Worm (Caenorhabditis elegans) whole organism, L1 larva: ENCODE measurements around the gene zyg-1.

Experiments used
- C34B4.2 ChIP-seq: sonication (generic microtip); optimal IDR thresholded peaks from 2 replicates; lab custom pipeline; 2017; ENCODE audit warnings: mild to moderate bottlenecking, missing genetic modification characterization, missing compliant biosample characterization
- F16B12.6 ChIP-seq: fragments of 150-350 bp; optimal IDR thresholded peaks from 2 replicates; lab custom pipeline; 2014; ENCODE audit warnings: missing biosample characterization, missing genetic modification characterization
- Y116A8C.19 ChIP-seq: sonication (generic microtip); optimal IDR thresholded peaks from 2 replicates; lab custom pipeline; 2016; ENCODE audit warnings: missing compliant biosample characterization, missing genetic modification characterization, borderline replicate concordance
- aha-1 ChIP-seq: fragments of 150-350 bp; optimal IDR thresholded peaks from 2 replicates; lab custom pipeline; 2014; ENCODE audit warnings: missing biosample characterization, missing genetic modification characterization
- ama-1 ChIP-seq: fragments of 150-350 bp; optimal IDR thresholded peaks from 2 replicates; lab custom pipeline; 2014
- blmp-1 ChIP-seq: fragments of 150-350 bp; optimal IDR thresholded peaks from 2 replicates; lab custom pipeline; 2014; ENCODE audit warnings: missing biosample characterization, missing genetic modification characterization
- ceh-63 ChIP-seq: fragments of 200-800 bp; sonication (Bioruptor generic); optimal IDR thresholded peaks from 2 replicates; lab custom pipeline; 2018; ENCODE audit warnings: mild to moderate bottlenecking, missing genetic modification characterization, missing compliant biosample characterization
- ceh-8 ChIP-seq: fragments of 200-800 bp; sonication (Bioruptor generic); optimal IDR thresholded peaks from 2 replicates; lab custom pipeline; 2018; ENCODE audit warnings: mild to moderate bottlenecking, missing genetic modification characterization, moderate library complexity, missing compliant biosample characterization
- ceh-88 ChIP-seq: fragments of 200-800 bp; sonication (Bioruptor generic); IDR thresholded peaks from 2 replicates; pipeline ENCODE4 v1.3.6; 2022; ENCODE audit warnings: missing genetic modification characterization, missing compliant biosample characterization
- ceh-90 ChIP-seq: sonication (generic microtip); optimal IDR thresholded peaks from 2 replicates; lab custom pipeline; 2016; ENCODE audit warnings: missing genetic modification characterization, missing compliant biosample characterization
- dpl-1 ChIP-seq, 3 experiments: fragments of 150-350 bp in 2 of 3; sonication (generic microtip) in 1 of 3; optimal IDR thresholded peaks; 2 replicates each; lab custom pipeline; 2014 to 2017; ENCODE audit warnings: missing biosample characterization in 3 of 3, missing genetic modification characterization in 3 of 3, missing genetic modification reagents in 3 of 3
- efl-1 ChIP-seq, 4 experiments: fragments of 150-350 bp; optimal IDR thresholded peaks in 3 of 4; peaks in 1 of 4; 1 replicate in 1 of 4; 2 replicates in 3 of 4; lab custom pipeline; 2014; ENCODE audit warnings: missing biosample characterization in 2 of 4, missing genetic modification characterization in 2 of 4, missing genetic modification reagents in 2 of 4
- efl-3 ChIP-seq: fragments of 200-800 bp; sonication (Bioruptor generic); optimal IDR thresholded peaks from 2 replicates; lab custom pipeline; 2018; ENCODE audit warnings: mild to moderate bottlenecking, missing genetic modification characterization, missing compliant biosample characterization
- egl-13 ChIP-seq: sonication (generic microtip); optimal IDR thresholded peaks from 2 replicates; lab custom pipeline; 2016; ENCODE audit warnings: missing genotype, missing genetic modification reagents, missing genetic modification characterization, missing compliant biosample characterization
- elt-2 ChIP-seq: sonication (generic microtip); optimal IDR thresholded peaks from 2 replicates; lab custom pipeline; 2016; ENCODE audit warnings: missing genetic modification characterization, mild to moderate bottlenecking, inconsistent platforms, missing compliant biosample characterization, missing genetic modification reagents
- elt-3 ChIP-seq, 6 experiments: fragments of 150-350 bp in 1 of 6; sonication (generic microtip); optimal IDR thresholded peaks; 2 replicates each; lab custom pipeline; 2017 to 2018; ENCODE audit warnings: missing biosample characterization in 6 of 6, missing genetic modification characterization in 6 of 6, inconsistent platforms in 1 of 6
- ets-5 ChIP-seq: fragments of 200-800 bp; sonication (Bioruptor generic); IDR thresholded peaks from 2 replicates; pipeline ENCODE4 v1.3.6; 2022; ENCODE audit warnings: missing genetic modification characterization, missing compliant biosample characterization
- grh-1 ChIP-seq: fragments of 200-800 bp; sonication (Bioruptor generic); IDR thresholded peaks from 2 replicates; pipeline ENCODE4 v1.3.6; 2022; ENCODE audit warnings: missing genetic modification reagents, missing genetic modification characterization, missing compliant biosample characterization
- hpl-2 ChIP-seq: fragments of 150-350 bp; optimal IDR thresholded peaks from 2 replicates; lab custom pipeline; 2014; ENCODE audit warnings: missing biosample characterization, missing genetic modification reagents, missing genetic modification characterization
- irx-1 ChIP-seq: sonication (generic microtip); optimal IDR thresholded peaks from 2 replicates; lab custom pipeline; 2016; ENCODE audit warnings: missing genetic modification characterization, missing compliant biosample characterization
- isw-1 ChIP-seq: fragments of 200-800 bp; sonication (Bioruptor generic); IDR thresholded peaks from 2 replicates; pipeline ENCODE4 v1.3.6; 2022; ENCODE audit warnings: missing genetic modification characterization, missing compliant biosample characterization
- jun-1 ChIP-seq: fragments of 150-350 bp; optimal IDR thresholded peaks from 2 replicates; lab custom pipeline; 2014; ENCODE audit warnings: missing biosample characterization, missing genetic modification reagents, missing genetic modification characterization
- lin-13 ChIP-seq: fragments of 150-350 bp; optimal IDR thresholded peaks from 2 replicates; lab custom pipeline; 2014; ENCODE audit warnings: missing biosample characterization, missing genetic modification reagents, missing genetic modification characterization
- lin-15B ChIP-seq: fragments of 150-350 bp; sonication (generic microtip); optimal IDR thresholded peaks from 3 replicates; lab custom pipeline; 2014; ENCODE audit warnings: missing biosample characterization, missing genetic modification characterization
- lin-39 ChIP-seq: fragments of 150-350 bp; optimal IDR thresholded peaks from 2 replicates; lab custom pipeline; 2014; ENCODE audit warnings: missing biosample characterization, missing genetic modification reagents, missing genetic modification characterization
- lsy-2 ChIP-seq, 2 experiments: fragments of 150-350 bp; optimal IDR thresholded peaks; 2 replicates each; lab custom pipeline; 2014; ENCODE audit warnings: missing biosample characterization in 2 of 2, missing genetic modification characterization in 2 of 2
- mab-9 ChIP-seq: fragments of 200-800 bp; sonication (Bioruptor generic); IDR thresholded peaks from 2 replicates; pipeline ENCODE4 v1.3.6; 2022; ENCODE audit warnings: missing genetic modification reagents, missing genetic modification characterization, missing compliant biosample characterization
- mdl-1 ChIP-seq, 2 experiments: fragments of 150-350 bp; optimal IDR thresholded peaks; 2 replicates each; lab custom pipeline; 2014 to 2017; ENCODE audit warnings: missing biosample characterization in 2 of 2, missing genetic modification characterization in 2 of 2, inconsistent platforms in 1 of 2
- nhr-19 ChIP-seq: fragments of 200-800 bp; sonication (Bioruptor generic); conservative IDR thresholded peaks from 2 replicates; pipeline ENCODE4 v1.3.6; 2022; ENCODE audit warnings: missing genetic modification characterization, missing compliant biosample characterization
- nhr-20 ChIP-seq: sonication (generic microtip); optimal IDR thresholded peaks from 2 replicates; lab custom pipeline; 2016; ENCODE audit warnings: mild to moderate bottlenecking, missing genetic modification characterization, missing compliant biosample characterization
- nhr-237 ChIP-seq: fragments of 150-350 bp; optimal IDR thresholded peaks from 2 replicates; lab custom pipeline; 2014; ENCODE audit warnings: missing biosample characterization, missing genetic modification characterization
- nhr-28 ChIP-seq: fragments of 150-350 bp; optimal IDR thresholded peaks from 2 replicates; lab custom pipeline; 2014; ENCODE audit warnings: missing biosample characterization, missing genetic modification characterization
- nhr-71 ChIP-seq: sonication (generic microtip); optimal IDR thresholded peaks from 2 replicates; lab custom pipeline; 2016; ENCODE audit warnings: mild to moderate bottlenecking, missing genetic modification characterization, moderate library complexity, missing compliant biosample characterization
- nhr-77 ChIP-seq: fragments of 150-350 bp; optimal IDR thresholded peaks from 2 replicates; lab custom pipeline; 2014; ENCODE audit warnings: missing biosample characterization, missing genetic modification characterization
- nhr-84 ChIP-seq: sonication (generic microtip); optimal IDR thresholded peaks from 2 replicates; lab custom pipeline; 2017; ENCODE audit warnings: missing biosample characterization, missing genetic modification characterization
- nhr-85 ChIP-seq: sonication (generic microtip); peaks from one replicate; lab custom pipeline; 2016; ENCODE audit warnings: missing genetic modification characterization, inconsistent platforms, missing compliant biosample characterization
- nhr-90 ChIP-seq: sonication (generic microtip); optimal IDR thresholded peaks from 2 replicates; lab custom pipeline; 2016; ENCODE audit warnings: mild to moderate bottlenecking, missing genetic modification characterization, missing compliant biosample characterization; ENCODE audit not compliant: poor library complexity
- pag-3 ChIP-seq: sonication (generic microtip); optimal IDR thresholded peaks from 2 replicates; lab custom pipeline; 2017; ENCODE audit warnings: missing genetic modification characterization, mild to moderate bottlenecking, missing compliant biosample characterization, antibody characterized with exemption, borderline replicate concordance; ENCODE audit not compliant: insufficient read depth
- rnt-1 ChIP-seq: sonication (generic microtip); optimal IDR thresholded peaks from 2 replicates; lab custom pipeline; 2016; ENCODE audit warnings: mild to moderate bottlenecking, missing genetic modification characterization, moderate library complexity, missing compliant biosample characterization
- skn-1 ChIP-seq: fragments of 150-350 bp; optimal IDR thresholded peaks from 2 replicates; lab custom pipeline; 2014; ENCODE audit warnings: missing biosample characterization, missing genetic modification characterization
- snpc-4 ChIP-seq: fragments of 150-350 bp; optimal IDR thresholded peaks from 2 replicates; lab custom pipeline; 2014; ENCODE audit warnings: missing biosample characterization, missing genetic modification characterization
- sup-37 ChIP-seq: fragments of 200-800 bp; sonication (Bioruptor generic); optimal IDR thresholded peaks from 2 replicates; lab custom pipeline; 2018; ENCODE audit warnings: mild to moderate bottlenecking, missing genetic modification characterization, missing compliant biosample characterization
- swsn-7 ChIP-seq: sonication (generic microtip); optimal IDR thresholded peaks from 2 replicates; lab custom pipeline; 2016; ENCODE audit warnings: missing genetic modification characterization, missing compliant biosample characterization
- unc-130 ChIP-seq: fragments of 150-350 bp; optimal IDR thresholded peaks from 2 replicates; lab custom pipeline; 2017; ENCODE audit warnings: missing biosample characterization, missing genetic modification characterization, inconsistent platforms
- unc-30 ChIP-seq: sonication (generic microtip); optimal IDR thresholded peaks from 2 replicates; lab custom pipeline; 2017; ENCODE audit warnings: missing biosample characterization, missing genetic modification characterization
- unc-62 ChIP-seq: fragments of 150-350 bp; optimal IDR thresholded peaks from 2 replicates; lab custom pipeline; 2014; ENCODE audit warnings: missing biosample characterization, missing genetic modification reagents, missing genetic modification characterization
- unc-86 ChIP-seq: sonication (generic microtip); optimal IDR thresholded peaks from 2 replicates; lab custom pipeline; 2016; ENCODE audit warnings: missing genetic modification characterization, missing compliant biosample characterization
- vab-15 ChIP-seq: sonication (generic microtip); optimal IDR thresholded peaks from 2 replicates; lab custom pipeline; 2017; ENCODE audit warnings: missing genotype, mild to moderate bottlenecking, missing genetic modification characterization, missing compliant biosample characterization
- zag-1 ChIP-seq: fragments of 150-350 bp; optimal IDR thresholded peaks from 2 replicates; lab custom pipeline; 2014; ENCODE audit warnings: missing biosample characterization, missing genetic modification characterization
- zip-4 ChIP-seq: fragments of 200-800 bp; sonication (Bioruptor generic); optimal IDR thresholded peaks from 2 replicates; lab custom pipeline; 2018; ENCODE audit warnings: mild to moderate bottlenecking, missing genetic modification characterization, moderate library complexity, missing compliant biosample characterization
- ztf-4 ChIP-seq: fragments of 150-350 bp; optimal IDR thresholded peaks from 2 replicates; lab custom pipeline; 2014; ENCODE audit warnings: missing biosample characterization, missing genetic modification characterization

zyg-1 gene

DNA sequence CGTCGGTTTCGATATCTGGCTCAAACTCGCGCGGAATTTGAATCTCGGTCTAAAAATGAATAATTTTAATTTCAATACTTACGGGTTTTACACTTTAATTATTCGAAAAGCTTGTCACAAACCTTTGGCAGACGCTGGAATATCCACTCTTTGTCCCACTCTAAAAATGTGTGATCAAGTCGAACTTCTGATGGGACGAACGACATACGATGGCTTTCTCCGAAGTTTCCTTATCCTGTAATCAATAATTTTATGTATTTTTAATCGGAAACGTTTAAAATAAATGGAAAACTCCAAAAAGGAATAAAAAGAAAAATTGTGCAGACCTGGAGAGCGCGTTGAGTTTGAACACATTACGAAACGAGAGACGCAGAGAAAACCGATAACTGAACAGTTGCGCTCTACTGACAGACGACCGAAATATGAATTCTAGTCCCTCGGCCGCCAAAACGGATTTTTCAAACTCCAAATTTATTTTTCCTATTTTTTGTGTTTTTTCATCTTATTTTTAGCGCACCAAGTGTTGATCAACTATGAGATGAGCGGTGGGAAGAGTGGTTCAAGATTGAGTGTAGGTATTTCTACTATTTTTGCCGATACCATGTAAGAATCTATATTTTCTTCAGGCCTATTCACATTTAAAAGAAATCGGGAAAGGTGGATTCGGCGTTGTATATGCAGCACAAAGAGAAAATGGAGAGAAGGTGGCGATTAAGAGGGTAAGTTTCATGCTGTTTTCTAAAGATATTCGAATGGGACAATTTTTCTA is at the start of gene zyg-1, which contains the start of the genes sam-4 and F59E12.17:
Gene zyg-1 (plus strand): TSS at position 513 of the 769 bp plus-strand sequence.
Gene sam-4 (minus strand): TSS at position 51 of the 769 bp plus-strand sequence.
Gene F59E12.17 (minus strand): TSS at position 235 of the 769 bp plus-strand sequence.
- TF ChIP-seq nhr-20 (tag; lab: Kevin White, UChicago), result peak; percentile 61
- TF ChIP-seq ceh-90 (tag; lab: Kevin White, UChicago), result peak; percentile 57
- no peak for TF ChIP-seq C34B4.2
- peak; percentile 28 for TF ChIP-seq swsn-7 (tag; lab: Kevin White, UChicago)
- peak; percentile 56 to 86 for TF ChIP-seq lsy-2 (tag; optimal IDR thresholded peaks at IDR 0.05; lab: Kevin White, UChicago)
- TF ChIP-seq unc-30, result no peak
- TF ChIP-seq ceh-63 (GFP tag; lab: Kevin White, UChicago), result no peak
- TF ChIP-seq hpl-2 (GFP tag; lab: Kevin White, UChicago), result peak; percentile 42
- TF ChIP-seq Y116A8C.19, result no peak
- peak; percentile 18 for TF ChIP-seq nhr-90 (tag; lab: Kevin White, UChicago)
- no peak for TF ChIP-seq elt-2 (tag; lab: Kevin White, UChicago)
- TF ChIP-seq snpc-4 (tag; lab: Kevin White, UChicago), result peak; percentile 53
- peak in 1 of 6 experiments; percentile 20 for TF ChIP-seq elt-3 (tag; optimal IDR thresholded peaks at IDR 0.05; lab: Kevin White, UChicago)
- peak; percentile 86 for TF ChIP-seq lin-15B (tag; lab: Kevin White, UChicago)
- peak in 1 of 2 experiments; percentile 35 for TF ChIP-seq mdl-1 (tag; optimal IDR thresholded peaks at IDR 0.05; lab: Kevin White, UChicago)
- no peak for TF ChIP-seq ceh-8 (GFP tag; lab: Kevin White, UChicago)
- peak; percentile 78 to 83 for TF ChIP-seq efl-1 (optimal IDR thresholded peaks at IDR 0.05; lab: Kevin White, UChicago)
- peak; percentile 85 to 98 for TF ChIP-seq efl-1 (GFP tag; optimal IDR thresholded peaks at IDR 0.05 in 1 of 2; lab: Kevin White, UChicago)
- no peak for TF ChIP-seq unc-130 (tag; lab: Kevin White, UChicago)
- no peak for TF ChIP-seq nhr-77 (tag; lab: Kevin White, UChicago)
- TF ChIP-seq vab-15 (tag; lab: Kevin White, UChicago), result no peak
- TF ChIP-seq ztf-4 (tag; lab: Kevin White, UChicago), result no peak
- TF ChIP-seq nhr-84 (tag; lab: Kevin White, UChicago), result no peak
- TF ChIP-seq skn-1 (tag; lab: Kevin White, UChicago), result peak; percentile 81
- no peak for TF ChIP-seq jun-1 (tag; lab: Kevin White, UChicago)
- TF ChIP-seq zag-1 (tag; lab: Kevin White, UChicago), result no peak
- no peak for TF ChIP-seq grh-1
- no peak for TF ChIP-seq nhr-237 (tag; lab: Kevin White, UChicago)
- no peak for TF ChIP-seq pag-3 (tag; lab: Kevin White, UChicago)
- no peak for TF ChIP-seq unc-62
- TF ChIP-seq nhr-19 (GFP tag; lab: Robert Waterston, UW), result 0 out of 2 replicates have a peak, but pooled peaks have one; percentile 20
- TF ChIP-seq dpl-1 (GFP tag; optimal IDR thresholded peaks at IDR 0.05; lab: Kevin White, UChicago), result peak; percentile 68 to 87 (median 77)
- no peak for TF ChIP-seq sup-37 (GFP tag; lab: Kevin White, UChicago)
- no peak for TF ChIP-seq ama-1 (lab: Kevin White, UChicago)
- TF ChIP-seq unc-86 (tag; lab: Kevin White, UChicago), result peak; percentile 12
- peak; percentile 74 for TF ChIP-seq nhr-85 (tag; lab: Kevin White, UChicago)
- TF ChIP-seq lin-39 (tag; lab: Kevin White, UChicago), result no peak
- peak; percentile 41 for TF ChIP-seq isw-1 (GFP tag; lab: Robert Waterston, UW)
- no peak for TF ChIP-seq egl-13
- TF ChIP-seq ceh-88 (GFP tag; lab: Robert Waterston, UW), result no peak
- peak; percentile 57 for TF ChIP-seq F16B12.6 (tag; lab: Kevin White, UChicago)
- no peak for TF ChIP-seq lin-13 (GFP tag; lab: Kevin White, UChicago)
- no peak for TF ChIP-seq blmp-1 (tag; lab: Kevin White, UChicago)
- TF ChIP-seq nhr-28 (tag; lab: Kevin White, UChicago), result no peak
- TF ChIP-seq irx-1 (tag; lab: Kevin White, UChicago), result no peak
- TF ChIP-seq efl-3 (GFP tag; lab: Kevin White, UChicago), result no peak
- peak; percentile 66 for TF ChIP-seq nhr-71 (tag; lab: Kevin White, UChicago)
- no peak for TF ChIP-seq aha-1 (tag; lab: Kevin White, UChicago)
- no peak for TF ChIP-seq ets-5 (GFP tag; lab: Robert Waterston, UW)
- TF ChIP-seq zip-4 (GFP tag; lab: Kevin White, UChicago), result no peak
- peak; percentile 86 for TF ChIP-seq rnt-1 (tag; lab: Kevin White, UChicago)
- TF ChIP-seq mab-9 (GFP tag; lab: Robert Waterston, UW), result no peak
